Worm (Caenorhabditis elegans) whole organism, L4 larva: Measurements from ENCODE around the gene lact-7.

Experiments
- D1046.2 ChIP-seq: fragments of 200-800 bp; sonication (Bioruptor generic); IDR thresholded peaks from 2 replicates; pipeline ENCODE4 v1.3.6; 2022; ENCODE audit warnings: missing genetic modification characterization, missing compliant biosample characterization
- F49E8.2 ChIP-seq: sonication (generic microtip); optimal IDR thresholded peaks from 2 replicates; lab custom pipeline; 2016; ENCODE audit warnings: missing compliant biosample characterization, mild to moderate bottlenecking, missing genetic modification characterization, borderline replicate concordance
- R02D3.7 ChIP-seq: fragments of 150-350 bp; sonication (generic microtip); optimal IDR thresholded peaks from 3 replicates; lab custom pipeline; 2014; ENCODE audit warnings: missing biosample characterization, missing genetic modification characterization
- T20F7.1 ChIP-seq: fragments of 200-800 bp; sonication (Bioruptor generic); optimal IDR thresholded peaks from 2 replicates; lab custom pipeline; 2018; ENCODE audit warnings: mild to moderate bottlenecking, missing genetic modification characterization, missing compliant biosample characterization
- ZK337.2 ChIP-seq: fragments of 200-800 bp; sonication (Bioruptor generic); IDR thresholded peaks from 2 replicates; pipeline ENCODE4 v1.3.6; 2022; ENCODE audit warnings: missing genetic modification reagents, missing genetic modification characterization, missing compliant biosample characterization
- aha-1 ChIP-seq: fragments of 150-350 bp; peaks from one replicate; lab custom pipeline; 2014; ENCODE audit warnings: missing biosample characterization, missing genetic modification characterization
- aly-2 ChIP-seq: sonication (generic microtip); optimal IDR thresholded peaks from 2 replicates; lab custom pipeline; 2018; ENCODE audit warnings: missing biosample characterization, missing genetic modification characterization
- ama-1 ChIP-seq: fragments of 150-350 bp; optimal IDR thresholded peaks from 2 replicates; lab custom pipeline; 2014; ENCODE audit warnings: inconsistent platforms, mixed read lengths
- ceh-28 ChIP-seq: fragments of 150-350 bp; optimal IDR thresholded peaks from 2 replicates; lab custom pipeline; 2014; ENCODE audit warnings: missing biosample characterization, missing genetic modification reagents, missing genetic modification characterization
- ceh-44 ChIP-seq: fragments of 200-800 bp; sonication (Bioruptor generic); IDR thresholded peaks from 2 replicates; pipeline ENCODE4 v1.3.6; 2022; ENCODE audit warnings: missing genetic modification reagents, missing genetic modification characterization, missing compliant biosample characterization
- ceh-62 ChIP-seq: sonication (generic microtip); optimal IDR thresholded peaks from 2 replicates; lab custom pipeline; 2017; ENCODE audit warnings: missing biosample characterization, missing genetic modification characterization
- cey-2 ChIP-seq: sonication (generic microtip); optimal IDR thresholded peaks from 3 replicates; lab custom pipeline; 2017; ENCODE audit warnings: missing genetic modification characterization, mild to moderate bottlenecking, missing compliant biosample characterization, antibody characterized with exemption, borderline replicate concordance; ENCODE audit not compliant: insufficient read depth
- dmd-9 ChIP-seq: fragments of 200-800 bp; sonication (Bioruptor generic); IDR thresholded peaks from 2 replicates; pipeline ENCODE4 v1.3.6; 2022; ENCODE audit warnings: missing genetic modification reagents, missing genetic modification characterization, missing compliant biosample characterization
- dve-1 ChIP-seq: sonication (generic microtip); optimal IDR thresholded peaks from 2 replicates; lab custom pipeline; 2017; ENCODE audit warnings: antibody characterized with exemption, mild to moderate bottlenecking, missing genetic modification characterization, missing compliant biosample characterization; ENCODE audit not compliant: insufficient read depth
- egl-27 ChIP-seq: sonication (generic microtip); optimal IDR thresholded peaks from 3 replicates; lab custom pipeline; 2017; ENCODE audit warnings: missing biosample characterization, missing genetic modification reagents, missing genetic modification characterization
- fkh-10 ChIP-seq: fragments of 150-350 bp; optimal IDR thresholded peaks from 2 replicates; lab custom pipeline; 2014; ENCODE audit warnings: missing biosample characterization, missing genetic modification reagents, missing genetic modification characterization
- gei-8 ChIP-seq: fragments of 200-800 bp; sonication (Bioruptor generic); optimal IDR thresholded peaks from 2 replicates; lab custom pipeline; 2018; ENCODE audit warnings: mild to moderate bottlenecking, missing genetic modification characterization, missing compliant biosample characterization
- hmg-1.1 ChIP-seq: fragments of 200-800 bp; sonication (Bioruptor generic); IDR thresholded peaks from 2 replicates; pipeline ENCODE4 v1.3.6; 2022; ENCODE audit warnings: missing genetic modification reagents, missing genetic modification characterization, missing compliant biosample characterization
- lin-15B ChIP-seq: fragments of 150-350 bp; sonication (generic microtip); optimal IDR thresholded peaks from 3 replicates; lab custom pipeline; 2014; ENCODE audit warnings: missing biosample characterization, missing genetic modification characterization
- lin-29 ChIP-seq: fragments of 200-800 bp; sonication (Bioruptor generic); IDR thresholded peaks from 2 replicates; pipeline ENCODE4 v1.3.6; 2022; ENCODE audit warnings: missing genetic modification reagents, missing genetic modification characterization, missing compliant biosample characterization
- madf-5 ChIP-seq, 2 experiments: fragments of 200-800 bp; sonication (Bioruptor generic); IDR thresholded peaks; 2 replicates each; pipeline ENCODE4 v1.3.6; 2022; ENCODE audit warnings: missing compliant biosample characterization in 2 of 2, missing genetic modification characterization in 2 of 2
- mxl-3 ChIP-seq: fragments of 200-800 bp; sonication (Bioruptor generic); optimal IDR thresholded peaks from 2 replicates; lab custom pipeline; 2018; ENCODE audit warnings: mild to moderate bottlenecking, missing genetic modification characterization, missing compliant biosample characterization
- nhr-102 ChIP-seq: sonication (generic microtip); optimal IDR thresholded peaks from 2 replicates; lab custom pipeline; 2016; ENCODE audit warnings: mild to moderate bottlenecking, missing genetic modification characterization, moderate library complexity, missing compliant biosample characterization
- nhr-25 ChIP-seq: sonication (generic microtip); optimal IDR thresholded peaks from 2 replicates; lab custom pipeline; 2017; ENCODE audit warnings: missing genetic modification characterization, mild to moderate bottlenecking, missing compliant biosample characterization, antibody characterized with exemption, moderate library complexity, borderline replicate concordance; ENCODE audit not compliant: insufficient read depth
- nhr-28 ChIP-seq: fragments of 150-350 bp; optimal IDR thresholded peaks from 2 replicates; lab custom pipeline; 2014; ENCODE audit warnings: missing biosample characterization, missing genetic modification characterization
- nhr-48 ChIP-seq: sonication (generic microtip); optimal IDR thresholded peaks from 2 replicates; lab custom pipeline; 2016; ENCODE audit warnings: mild to moderate bottlenecking, missing genetic modification characterization, missing compliant biosample characterization
- nhr-77 ChIP-seq: fragments of 150-350 bp; optimal IDR thresholded peaks from 2 replicates; lab custom pipeline; 2014; ENCODE audit warnings: missing biosample characterization, missing genetic modification characterization
- pha-4 ChIP-seq, 2 experiments: fragments of 150-350 bp in 1 of 2; fragments of 200-800 bp in 1 of 2; sonication (Bioruptor generic) in 1 of 2; IDR thresholded peaks in 1 of 2; optimal IDR thresholded peaks in 1 of 2; 2 replicates each; pipeline versions ENCODE4 v1.3.6 to Lab custom; 2014 to 2022; ENCODE audit warnings: missing genetic modification characterization in 2 of 2, missing genetic modification reagents in 2 of 2, missing biosample characterization in 1 of 2, missing compliant biosample characterization in 1 of 2
- sdz-12 ChIP-seq: fragments of 200-800 bp; sonication (Bioruptor generic); optimal IDR thresholded peaks from 2 replicates; lab custom pipeline; 2018; ENCODE audit warnings: mild to moderate bottlenecking, missing genetic modification characterization, missing compliant biosample characterization
- set-16 ChIP-seq: fragments of 200-800 bp; sonication (Bioruptor generic); IDR thresholded peaks from 2 replicates; pipeline ENCODE4 v1.3.6; 2022; ENCODE audit warnings: missing genetic modification reagents, missing genetic modification characterization, missing compliant biosample characterization
- skn-1 ChIP-seq: fragments of 150-350 bp; optimal IDR thresholded peaks from 2 replicates; lab custom pipeline; 2014; ENCODE audit warnings: missing biosample characterization, missing genetic modification characterization
- snpc-1.2 ChIP-seq: fragments of 200-800 bp; sonication (Bioruptor generic); IDR thresholded peaks from 2 replicates; pipeline ENCODE4 v1.3.6; 2022; ENCODE audit warnings: missing genetic modification reagents, missing genetic modification characterization, missing compliant biosample characterization
- spr-1 ChIP-seq: sonication (generic microtip); optimal IDR thresholded peaks from 2 replicates; lab custom pipeline; 2016; ENCODE audit warnings: mild to moderate bottlenecking, missing genetic modification characterization, missing compliant biosample characterization
- unc-130 ChIP-seq: sonication (generic microtip); optimal IDR thresholded peaks from 2 replicates; lab custom pipeline; 2016; ENCODE audit warnings: missing genetic modification reagents, missing genetic modification characterization, missing compliant biosample characterization
- unc-62 ChIP-seq, 3 experiments: fragments of 150-350 bp in 1 of 3; sonication (generic microtip); optimal IDR thresholded peaks in 2 of 3; peaks in 1 of 3; 1 replicate in 1 of 3; 2 replicates in 2 of 3; lab custom pipeline; 2014 to 2017; ENCODE audit warnings: missing biosample characterization in 3 of 3, missing genetic modification characterization in 3 of 3, missing genetic modification reagents in 3 of 3, missing genotype in 1 of 3
- zag-1 ChIP-seq: fragments of 150-350 bp; optimal IDR thresholded peaks from 2 replicates; lab custom pipeline; 2014; ENCODE audit warnings: missing biosample characterization, missing genetic modification characterization
- zip-11 ChIP-seq: fragments of 200-800 bp; sonication (Bioruptor generic); IDR thresholded peaks from 2 replicates; pipeline ENCODE4 v1.3.6; 2022; ENCODE audit warnings: missing genetic modification characterization, missing compliant biosample characterization
- ztf-7 ChIP-seq: fragments of 150-350 bp; optimal IDR thresholded peaks from 2 replicates; lab custom pipeline; 2014; ENCODE audit warnings: missing biosample characterization, missing genetic modification characterization

Gene lact-7

ce11 chrX:11711437-11712080 lies 47.4 kb upstream of the lact-7 start:
- TF ChIP-seq madf-5 (GFP tag; IDR thresholded peaks at IDR 0.05; lab: Robert Waterston, UW) (0 out of 4 replicates have a peak, but pooled peaks of 1 of the 2 experiments have one; percentile 23), egl-27 (tag; lab: Kevin White, UChicago) (no peak), set-16 (GFP tag; lab: Robert Waterston, UW) (peak; percentile 98), aha-1 (tag; lab: Kevin White, UChicago) (peak; percentile 58)
- TF ChIP-seq, all 104 proteins: peak for 3

- TF ChIP-seq aha-1 (tag; lab: Kevin White, UChicago) (peak; percentile 87), mxl-3 (GFP tag; lab: Kevin White, UChicago) (peak; percentile 18), ceh-44 (GFP tag; lab: Robert Waterston, UW) (no peak), spr-1 (tag; lab: Kevin White, UChicago) (no peak), cey-2 (tag; lab: Kevin White, UChicago) (no peak), skn-1 (tag; lab: Kevin White, UChicago) (no peak), hmg-1.1 (GFP tag; lab: Robert Waterston, UW) (no peak), unc-62 (GFP tag; optimal IDR thresholded peaks at IDR 0.05 in 1 of 2; lab: Kevin White, UChicago) (peak in 1 of 2 experiments; percentile 93), unc-62 (tag; optimal IDR thresholded peaks at IDR 0.05; lab: Kevin White, UChicago) (no peak), ceh-62 (tag; lab: Kevin White, UChicago) (no peak)
These were observed 46.6 kb upstream of the lact-7 start, which contains the start of gene col-180 for ce11 chrX:11712230-11712853. TSS of gene col-180 (minus strand) at chrX:11712280.

- TF ChIP-seq aly-2 (tag; lab: Kevin White, UChicago) (no peak), sdz-12 (GFP tag; lab: Kevin White, UChicago) (no peak), set-16 (GFP tag; lab: Robert Waterston, UW) (no peak), dve-1 (tag; lab: Kevin White, UChicago) (peak; percentile 28), T20F7.1 (GFP tag; lab: Kevin White, UChicago) (no peak), R02D3.7 (tag; lab: Kevin White, UChicago) (no peak), unc-130 (no peak), dmd-9 (GFP tag; lab: Robert Waterston, UW) (no peak), nhr-25 (no peak), mxl-3 (GFP tag; lab: Kevin White, UChicago) (peak; percentile 5), ceh-28 (tag; lab: Kevin White, UChicago) (no peak), ZK337.2 (GFP tag; lab: Robert Waterston, UW) (no peak), nhr-48 (no peak), lin-15B (tag; lab: Kevin White, UChicago) (no peak), fkh-10 (GFP tag; lab: Kevin White, UChicago) (no peak), lin-29 (no peak)
- TF ChIP-seq, all 104 proteins: peak for 2
These were observed 42.4 kb upstream of the lact-7 start, which contains the start of gene C44C10.9 for ce11 chrX:11716463-11716960. TSS of gene C44C10.9 (minus strand) at chrX:11716513.

- TF ChIP-seq T20F7.1 (GFP tag; lab: Kevin White, UChicago) (no peak), nhr-28 (tag; lab: Kevin White, UChicago) (no peak), ama-1 (lab: Kevin White, UChicago) (no peak), snpc-1.2 (no peak), set-16 (GFP tag; lab: Robert Waterston, UW) (no peak), gei-8 (GFP tag; lab: Kevin White, UChicago) (no peak), dmd-9 (GFP tag; lab: Robert Waterston, UW) (no peak), ztf-7 (tag; lab: Kevin White, UChicago) (no peak), fkh-10 (GFP tag; lab: Kevin White, UChicago) (no peak), lin-29 (no peak), aha-1 (tag; lab: Kevin White, UChicago) (no peak), nhr-102 (tag; lab: Kevin White, UChicago) (no peak), zip-11 (GFP tag; lab: Robert Waterston, UW) (no peak), D1046.2 (no peak), pha-4 (GFP tag; IDR thresholded peaks at IDR 0.05; lab: Robert Waterston, UW) (no peak), pha-4 (tag; optimal IDR thresholded peaks at IDR 0.05; lab: Kevin White, UChicago) (no peak), zag-1 (tag; lab: Kevin White, UChicago) (no peak), nhr-77 (tag; lab: Kevin White, UChicago) (no peak), mxl-3 (GFP tag; lab: Kevin White, UChicago) (no peak), F49E8.2 (no peak)
These were observed 40.2 kb upstream of the lact-7 start for ce11 chrX:11718751-11719150.
